Fruit fly (Drosophila melanogaster) Kc167 (cell line): Measurements from ENCODE around the gene ed.

Source experiments
- Sin3A ChIP-seq: fragments of >200 bp; optimal IDR thresholded peaks from 2 replicates; lab custom pipeline; 2018; ENCODE audit warnings: missing external identifiers
- h ChIP-seq: fragments of >200 bp; optimal IDR thresholded peaks from 3 replicates; lab custom pipeline; 2018; ENCODE audit warnings: missing external identifiers
- psq ChIP-seq: fragments of >200 bp; optimal IDR thresholded peaks from 2 replicates; lab custom pipeline; 2017; ENCODE audit warnings: missing external identifiers
- ttk ChIP-seq: sonication (Bioruptor generic); optimal IDR thresholded peaks from 2 replicates; lab custom pipeline; 2017; ENCODE audit warnings: missing external identifiers

- TF ChIP-seq psq (lab: Kevin White, UChicago) (no peak), ttk (lab: Kevin White, UChicago) (no peak), h (no peak), Sin3A (lab: Kevin White, UChicago) (no peak)
Measured at dm6 chr2L:4052346-4052745, 21.2 kb downstream of the ed start.
